Worm (Caenorhabditis elegans) whole organism, L3 larva: ENCODE results near the gene Y57G7A.2.

Experiments used
- R02D3.7 ChIP-seq: fragments of 150-350 bp; optimal IDR thresholded peaks from 2 replicates; lab custom pipeline; 2014; ENCODE audit warnings: missing biosample characterization, missing genetic modification characterization
- aly-2 ChIP-seq: fragments of 150-350 bp; optimal IDR thresholded peaks from 2 replicates; lab custom pipeline; 2014; ENCODE audit warnings: missing biosample characterization, missing genetic modification characterization
- ceh-82 ChIP-seq: fragments of 150-350 bp; optimal IDR thresholded peaks from 2 replicates; lab custom pipeline; 2014; ENCODE audit warnings: missing biosample characterization, missing genetic modification characterization
- ceh-9 ChIP-seq: sonication (generic microtip); optimal IDR thresholded peaks from 2 replicates; lab custom pipeline; 2018; ENCODE audit warnings: missing biosample characterization, missing genetic modification characterization
- elt-3 ChIP-seq, 3 experiments: fragments of 150-350 bp in 1 of 3; sonication (generic microtip) in 2 of 3; optimal IDR thresholded peaks; 2 replicates in 2 of 3; 4 replicates in 1 of 3; lab custom pipeline; 2014 to 2017; ENCODE audit warnings: missing biosample characterization in 3 of 3, missing genetic modification characterization in 3 of 3
- lin-15B ChIP-seq: fragments of 150-350 bp; optimal IDR thresholded peaks from 2 replicates; lab custom pipeline; 2014; ENCODE audit warnings: missing biosample characterization, missing genetic modification characterization
- lin-39 ChIP-seq: fragments of 150-350 bp; optimal IDR thresholded peaks from 2 replicates; lab custom pipeline; 2018; ENCODE audit warnings: missing biosample characterization, missing genetic modification reagents, missing genetic modification characterization
- nhr-76 ChIP-seq: fragments of 150-350 bp; sonication (generic microtip); optimal IDR thresholded peaks from 5 replicates; lab custom pipeline; 2014; ENCODE audit warnings: missing biosample characterization, missing genetic modification characterization
- sea-2 ChIP-seq: fragments of 150-350 bp; sonication (generic microtip); optimal IDR thresholded peaks from 4 replicates; lab custom pipeline; 2014; ENCODE audit warnings: missing biosample characterization, missing genetic modification reagents, missing genetic modification characterization
- snpc-4 ChIP-seq: fragments of 150-350 bp; optimal IDR thresholded peaks from 2 replicates; lab custom pipeline; 2014; ENCODE audit warnings: missing biosample characterization, missing genetic modification characterization
- unc-39 ChIP-seq: sonication (generic microtip); optimal IDR thresholded peaks from 4 replicates; lab custom pipeline; 2017; ENCODE audit warnings: missing biosample characterization, missing genetic modification characterization
- zag-1 ChIP-seq: fragments of 150-350 bp; optimal IDR thresholded peaks from 2 replicates; lab custom pipeline; 2014; ENCODE audit warnings: missing biosample characterization, missing genetic modification characterization

DNA sequence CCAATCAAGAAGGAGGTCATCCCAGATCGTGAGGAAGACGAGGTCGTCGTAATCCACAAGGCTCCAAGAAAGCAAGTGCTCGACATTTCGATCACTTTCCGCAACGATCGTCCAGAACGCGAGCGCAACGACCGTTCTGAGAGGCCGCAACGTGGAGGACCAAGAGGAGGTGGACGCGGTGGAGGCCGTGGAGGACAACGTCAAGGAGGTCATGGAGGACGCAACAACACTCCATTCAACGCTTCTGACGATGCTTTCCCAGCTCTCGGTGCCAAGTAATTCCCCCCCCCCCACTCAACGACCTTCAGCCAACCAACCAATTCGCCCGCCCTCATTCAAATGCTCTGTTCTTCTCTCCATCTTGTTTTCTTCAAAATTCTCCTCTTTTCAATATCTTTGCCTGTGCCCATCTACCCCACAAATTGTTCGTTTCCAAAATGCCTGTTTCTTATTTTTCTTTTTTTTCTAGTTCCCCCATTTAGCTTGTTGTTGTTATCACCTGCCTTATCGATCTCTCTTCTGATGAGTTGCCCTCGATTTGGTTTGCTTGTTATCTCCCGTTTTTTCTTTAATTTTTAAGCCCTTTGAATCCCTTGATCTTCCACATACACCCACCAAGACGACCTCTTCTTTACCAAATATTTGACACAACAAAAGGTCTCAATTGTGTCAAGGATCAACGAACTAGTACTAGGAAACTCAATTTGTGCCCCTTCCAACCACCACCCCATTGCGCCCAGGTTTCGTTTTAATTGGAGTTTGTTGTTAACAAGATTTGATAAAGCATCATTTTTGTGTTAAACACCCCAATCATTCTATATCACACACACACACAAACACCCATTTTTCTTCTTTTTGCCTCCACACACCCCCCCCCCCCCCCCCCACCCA is 26.7 kb downstream of the Y57G7A.2 start:
- TF ChIP-seq zag-1, result no peak
- TF ChIP-seq nhr-76, result no peak
- no peak for TF ChIP-seq sea-2
- no peak for TF ChIP-seq snpc-4 (tag; lab: Kevin White, UChicago)
- TF ChIP-seq lin-15B, result no peak
- TF ChIP-seq ceh-9 (tag; lab: Kevin White, UChicago), result no peak
- no peak for TF ChIP-seq ceh-82
- TF ChIP-seq lin-39 (tag; lab: Kevin White, UChicago), result no peak
- TF ChIP-seq aly-2 (tag; lab: Kevin White, UChicago), result no peak
- TF ChIP-seq unc-39 (tag; lab: Kevin White, UChicago), result no peak
- no peak for TF ChIP-seq R02D3.7 (tag; lab: Kevin White, UChicago)
- no peak for TF ChIP-seq elt-3 (tag; optimal IDR thresholded peaks at IDR 0.05; lab: Kevin White, UChicago)
